Worm (Caenorhabditis elegans) whole organism, L1 larva: Measurements from ENCODE around the gene srx-34.
A peak's percentile ranks its signal among the peaks of the same experiment; 100 is the strongest.

Experiments used
- ces-1 ChIP-seq: fragments of 150-350 bp; optimal IDR thresholded peaks from 2 replicates; lab custom pipeline; 2014; ENCODE audit warnings: missing biosample characterization, missing genetic modification reagents, missing genetic modification characterization
- efl-1 ChIP-seq, 4 experiments: fragments of 150-350 bp; optimal IDR thresholded peaks in 3 of 4; peaks in 1 of 4; 1 replicate in 1 of 4; 2 replicates in 3 of 4; lab custom pipeline; 2014; ENCODE audit warnings: missing biosample characterization in 2 of 4, missing genetic modification characterization in 2 of 4, missing genetic modification reagents in 2 of 4
- lin-39 ChIP-seq: fragments of 150-350 bp; optimal IDR thresholded peaks from 2 replicates; lab custom pipeline; 2014; ENCODE audit warnings: missing biosample characterization, missing genetic modification reagents, missing genetic modification characterization
- mab-9 ChIP-seq: fragments of 200-800 bp; sonication (Bioruptor generic); IDR thresholded peaks from 2 replicates; pipeline ENCODE4 v1.3.6; 2022; ENCODE audit warnings: missing genetic modification reagents, missing genetic modification characterization, missing compliant biosample characterization
- nhr-12 ChIP-seq: sonication (generic microtip); optimal IDR thresholded peaks from 2 replicates; lab custom pipeline; 2017; ENCODE audit warnings: missing biosample characterization, missing genetic modification characterization
- nhr-47 ChIP-seq: sonication (generic microtip); optimal IDR thresholded peaks from 2 replicates; lab custom pipeline; 2016; ENCODE audit warnings: mild to moderate bottlenecking, missing genetic modification characterization, moderate library complexity, missing compliant biosample characterization
- skn-1 ChIP-seq: fragments of 150-350 bp; optimal IDR thresholded peaks from 2 replicates; lab custom pipeline; 2014; ENCODE audit warnings: missing biosample characterization, missing genetic modification characterization
- tbx-2 ChIP-seq: sonication (generic microtip); optimal IDR thresholded peaks from 2 replicates; lab custom pipeline; 2016; ENCODE audit warnings: missing genetic modification characterization, missing compliant biosample characterization
- zag-1 ChIP-seq: fragments of 150-350 bp; optimal IDR thresholded peaks from 2 replicates; lab custom pipeline; 2014; ENCODE audit warnings: missing biosample characterization, missing genetic modification characterization

DNA sequence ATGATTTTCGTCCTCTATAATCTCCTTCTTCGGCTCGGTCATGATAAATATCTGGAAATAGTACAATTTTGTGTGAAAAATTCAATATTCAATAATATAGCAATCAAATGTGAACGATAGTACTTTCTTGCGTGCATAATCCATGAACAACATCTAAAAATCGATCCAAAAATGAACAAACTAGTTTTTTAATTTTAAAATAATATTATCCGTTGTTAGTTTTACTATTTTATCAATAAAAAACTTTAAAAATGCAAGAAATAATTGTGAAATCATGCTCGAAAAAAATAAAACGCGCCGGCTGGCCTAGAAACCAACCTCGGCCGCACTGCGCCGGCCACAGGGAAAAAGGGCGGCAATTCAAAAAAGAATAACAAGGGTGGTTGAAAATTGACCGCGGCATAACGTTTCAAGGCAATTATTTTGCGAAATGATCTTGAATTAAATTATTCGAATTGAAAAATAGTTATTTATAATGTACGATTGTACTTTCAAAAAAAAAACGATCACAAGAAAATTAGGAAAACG lies 35.4 kb downstream of the srx-34 start, which contains the start of gene mys-1:
- TF ChIP-seq zag-1 (tag; lab: Kevin White, UChicago) (no peak), tbx-2 (tag; lab: Kevin White, UChicago) (peak; percentile 84), mab-9 (no peak), skn-1 (tag; lab: Kevin White, UChicago) (peak; percentile 47), ces-1 (GFP tag; lab: Kevin White, UChicago) (no peak), nhr-47 (tag; lab: Kevin White, UChicago) (peak; percentile 83), nhr-12 (tag; lab: Kevin White, UChicago) (no peak), lin-39 (tag; lab: Kevin White, UChicago) (peak; percentile 29), efl-1 (optimal IDR thresholded peaks at IDR 0.05; lab: Kevin White, UChicago) (peak; percentile 93 to 94), efl-1 (GFP tag; optimal IDR thresholded peaks at IDR 0.05 in 1 of 2; lab: Kevin White, UChicago) (peak; percentile 93 to 99)
